Worm (Caenorhabditis elegans) whole organism, midembryonic: Measurements from ENCODE around the gene prde-1.

Experiments used
- T22C8.4 ChIP-seq: fragments of 200-800 bp; sonication (Bioruptor generic); IDR thresholded peaks from 2 replicates; pipeline ENCODE4 v1.3.6; 2022; ENCODE audit warnings: missing genetic modification characterization, missing compliant biosample characterization
- cog-1 ChIP-seq: sonication (generic microtip); optimal IDR thresholded peaks from 2 replicates; lab custom pipeline; 2016; ENCODE audit warnings: missing genetic modification characterization, missing compliant biosample characterization
- flt-1 ChIP-seq: fragments of 200-800 bp; sonication (Bioruptor generic); IDR thresholded peaks from 2 replicates; pipeline ENCODE4 v1.3.6; 2022; ENCODE audit warnings: missing genetic modification characterization, missing compliant biosample characterization
- klf-2 ChIP-seq: fragments of 200-800 bp; sonication (Bioruptor generic); conservative IDR thresholded peaks from 2 replicates; pipeline ENCODE4 v1.3.6; 2022; ENCODE audit warnings: missing genetic modification reagents, missing genetic modification characterization, missing compliant biosample characterization
- med-1 ChIP-seq: sonication (generic microtip); optimal IDR thresholded peaks from 2 replicates; lab custom pipeline; 2017; ENCODE audit warnings: missing genetic modification characterization, mild to moderate bottlenecking, missing compliant biosample characterization, antibody characterized with exemption, missing genetic modification reagents; ENCODE audit not compliant: insufficient read depth
- ref-1 ChIP-seq: fragments of 200-800 bp; sonication (Bioruptor generic); conservative IDR thresholded peaks from 2 replicates; pipeline ENCODE4 v1.3.6; 2022; ENCODE audit warnings: missing genetic modification reagents, missing genetic modification characterization, missing compliant biosample characterization
- tab-1 ChIP-seq: fragments of 200-800 bp; sonication (Bioruptor generic); IDR thresholded peaks from 2 replicates; pipeline ENCODE4 v1.3.6; 2022; ENCODE audit warnings: missing genetic modification characterization, missing compliant biosample characterization
- ztf-23 ChIP-seq: fragments of 200-800 bp; sonication (Bioruptor generic); IDR thresholded peaks from 2 replicates; pipeline ENCODE4 v1.3.6; 2022; ENCODE audit warnings: missing genetic modification reagents, missing genetic modification characterization, missing compliant biosample characterization
- ztf-29 ChIP-seq: fragments of 200-800 bp; sonication (Bioruptor generic); IDR thresholded peaks from 2 replicates; pipeline ENCODE4 v1.3.6; 2022; ENCODE audit warnings: missing genetic modification reagents, missing genetic modification characterization, missing compliant biosample characterization

The prde-1 gene

DNA sequence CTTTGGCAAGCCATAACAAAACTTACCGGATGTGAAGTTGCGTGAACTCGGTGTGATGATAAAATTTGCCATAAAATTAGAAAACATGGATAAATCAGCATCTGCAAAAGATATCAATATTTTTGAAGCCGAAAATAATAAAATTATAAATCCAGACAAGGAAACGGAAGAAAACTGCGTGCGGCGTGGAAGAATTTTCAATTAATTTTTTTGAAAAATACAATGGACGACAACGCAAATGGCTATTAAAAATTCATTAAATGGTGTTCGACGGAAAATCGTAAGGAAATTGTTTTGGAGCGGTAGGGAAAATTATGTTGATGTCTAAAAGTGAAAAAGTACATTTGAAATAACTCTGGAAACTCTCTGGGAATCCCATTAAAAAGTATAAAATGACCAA lies 21.0 kb downstream of the prde-1 start, which contains the start of gene acr-18:
Gene acr-18 (minus strand): TSS at position 101 of the 400 bp plus-strand sequence.
- TF ChIP-seq cog-1 (no peak), flt-1 (no peak), klf-2 (no peak), T22C8.4 (GFP tag; lab: Robert Waterston, UW) (no peak), med-1 (GFP tag; lab: Kevin White, UChicago) (no peak), ztf-29 (GFP tag; lab: Robert Waterston, UW) (no peak), ref-1 (GFP tag; lab: Robert Waterston, UW) (no peak)

- TF ChIP-seq cog-1 = no peak
- TF ChIP-seq T22C8.4 (GFP tag; lab: Robert Waterston, UW) = no peak
- no peak for TF ChIP-seq flt-1
- no peak for TF ChIP-seq ztf-29 (GFP tag; lab: Robert Waterston, UW)
- no peak for TF ChIP-seq ztf-23 (GFP tag; lab: Robert Waterston, UW)
- TF ChIP-seq ref-1 (GFP tag; lab: Robert Waterston, UW) = no peak
- no peak for TF ChIP-seq klf-2
- TF ChIP-seq med-1 (GFP tag; lab: Kevin White, UChicago) = no peak
- no peak for TF ChIP-seq tab-1 (GFP tag; lab: Robert Waterston, UW)
Measured at ce11 chrV:15559729-15560128, 21.7 kb downstream of the prde-1 start.

DNA sequence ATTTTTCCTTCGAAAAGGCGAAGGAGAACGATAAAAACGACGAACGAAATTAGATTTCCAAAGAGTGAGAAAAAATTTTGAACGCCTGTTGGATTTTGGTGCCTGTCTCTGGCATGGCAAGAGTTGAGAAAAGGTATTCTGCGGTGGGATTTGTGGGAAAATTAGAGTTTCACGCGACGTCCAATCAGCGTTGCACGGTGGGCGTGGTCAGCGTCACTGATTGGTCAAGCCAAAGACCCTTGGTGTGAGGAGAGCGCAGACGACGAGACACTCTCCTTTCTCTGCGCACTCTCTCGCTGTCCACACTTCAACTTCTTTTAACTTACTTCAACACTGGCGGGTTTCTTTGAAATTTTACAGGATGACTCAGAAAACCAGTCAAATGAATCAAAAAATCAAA lies 24.5 kb downstream of the prde-1 start:
- TF ChIP-seq ref-1 (GFP tag; lab: Robert Waterston, UW) (no peak), med-1 (GFP tag; lab: Kevin White, UChicago) (no peak), flt-1 (no peak), cog-1 (no peak), klf-2 (no peak)

DNA sequence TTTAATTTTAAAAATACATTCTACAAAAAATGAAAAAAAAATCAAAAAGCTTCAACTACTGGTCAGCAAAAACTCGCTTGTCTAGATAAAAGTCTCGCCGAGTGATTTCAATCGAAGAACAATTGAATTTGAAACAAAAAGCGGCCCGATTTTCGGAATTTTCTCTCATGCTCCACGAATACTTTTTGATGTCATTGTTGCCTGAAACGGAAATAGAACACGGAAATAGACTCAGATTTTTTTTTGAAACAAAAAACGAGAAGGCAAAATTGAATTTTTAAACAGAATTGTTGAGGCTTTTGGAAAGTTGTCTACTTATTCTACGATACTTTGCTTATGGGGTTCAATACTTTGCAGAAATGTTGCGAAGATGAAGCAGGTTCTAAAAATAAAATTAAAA lies 25.4 kb downstream of the prde-1 start:
- no peak for TF ChIP-seq tab-1 (GFP tag; lab: Robert Waterston, UW)
- TF ChIP-seq ref-1 (GFP tag; lab: Robert Waterston, UW) = no peak
- no peak for TF ChIP-seq klf-2
- TF ChIP-seq cog-1 = no peak
- no peak for TF ChIP-seq med-1 (GFP tag; lab: Kevin White, UChicago)
- no peak for TF ChIP-seq ztf-23 (GFP tag; lab: Robert Waterston, UW)
- no peak for TF ChIP-seq flt-1
- no peak for TF ChIP-seq T22C8.4 (GFP tag; lab: Robert Waterston, UW)
- no peak for TF ChIP-seq ztf-29 (GFP tag; lab: Robert Waterston, UW)

- TF ChIP-seq ztf-23 (GFP tag; lab: Robert Waterston, UW) = no peak
- TF ChIP-seq med-1 (GFP tag; lab: Kevin White, UChicago) = no peak
Measured at ce11 chrV:15563985-15564384, 25.9 kb downstream of the prde-1 start.

- TF ChIP-seq flt-1 (no peak), med-1 (GFP tag; lab: Kevin White, UChicago) (no peak), klf-2 (no peak), ref-1 (GFP tag; lab: Robert Waterston, UW) (no peak), tab-1 (GFP tag; lab: Robert Waterston, UW) (no peak), cog-1 (no peak), ztf-23 (GFP tag; lab: Robert Waterston, UW) (no peak), T22C8.4 (GFP tag; lab: Robert Waterston, UW) (no peak), ztf-29 (GFP tag; lab: Robert Waterston, UW) (no peak)
Measured at ce11 chrV:15566511-15567178, 28.6 kb downstream of the prde-1 start.

DNA sequence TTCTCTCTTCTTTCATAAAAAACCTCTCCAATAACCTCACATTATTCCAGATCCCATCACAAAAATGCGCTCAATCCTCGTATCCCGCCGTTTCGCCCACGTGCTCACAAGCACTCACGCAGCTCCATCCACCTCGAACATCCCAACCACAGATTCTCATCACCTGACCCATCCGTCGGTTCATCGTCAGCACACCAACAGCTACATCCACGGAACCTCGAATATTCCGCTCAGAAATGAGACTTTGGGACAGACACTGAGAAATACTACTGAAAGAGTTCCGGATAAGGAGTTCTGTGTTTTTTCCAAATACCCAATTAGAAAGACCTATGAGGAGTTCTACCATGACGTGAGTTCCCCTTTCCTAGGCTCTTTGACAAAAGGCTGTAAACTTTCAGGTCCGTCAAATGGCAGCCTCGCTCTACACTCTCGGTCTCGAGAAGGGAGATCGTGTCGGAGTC lies 29.3 kb downstream of the prde-1 start, which contains the start of gene acs-2:
Gene acs-2 (plus strand): TSS at position 51 of the 461 bp plus-strand sequence.
- TF ChIP-seq cog-1 = no peak
- no peak for TF ChIP-seq T22C8.4 (GFP tag; lab: Robert Waterston, UW)
- TF ChIP-seq flt-1 = no peak
- TF ChIP-seq tab-1 (GFP tag; lab: Robert Waterston, UW) = no peak
- TF ChIP-seq med-1 (GFP tag; lab: Kevin White, UChicago) = no peak
- no peak for TF ChIP-seq ref-1 (GFP tag; lab: Robert Waterston, UW)
- TF ChIP-seq ztf-23 (GFP tag; lab: Robert Waterston, UW) = no peak
- no peak for TF ChIP-seq ztf-29 (GFP tag; lab: Robert Waterston, UW)
- TF ChIP-seq klf-2 = no peak

- TF ChIP-seq klf-2 (no peak), T22C8.4 (GFP tag; lab: Robert Waterston, UW) (no peak), flt-1 (no peak), ztf-23 (GFP tag; lab: Robert Waterston, UW) (no peak), tab-1 (GFP tag; lab: Robert Waterston, UW) (no peak), ref-1 (GFP tag; lab: Robert Waterston, UW) (no peak), ztf-29 (GFP tag; lab: Robert Waterston, UW) (no peak), med-1 (GFP tag; lab: Kevin White, UChicago) (no peak), cog-1 (no peak)
Measured at ce11 chrV:15568381-15568780, 30.3 kb downstream of the prde-1 start.

DNA sequence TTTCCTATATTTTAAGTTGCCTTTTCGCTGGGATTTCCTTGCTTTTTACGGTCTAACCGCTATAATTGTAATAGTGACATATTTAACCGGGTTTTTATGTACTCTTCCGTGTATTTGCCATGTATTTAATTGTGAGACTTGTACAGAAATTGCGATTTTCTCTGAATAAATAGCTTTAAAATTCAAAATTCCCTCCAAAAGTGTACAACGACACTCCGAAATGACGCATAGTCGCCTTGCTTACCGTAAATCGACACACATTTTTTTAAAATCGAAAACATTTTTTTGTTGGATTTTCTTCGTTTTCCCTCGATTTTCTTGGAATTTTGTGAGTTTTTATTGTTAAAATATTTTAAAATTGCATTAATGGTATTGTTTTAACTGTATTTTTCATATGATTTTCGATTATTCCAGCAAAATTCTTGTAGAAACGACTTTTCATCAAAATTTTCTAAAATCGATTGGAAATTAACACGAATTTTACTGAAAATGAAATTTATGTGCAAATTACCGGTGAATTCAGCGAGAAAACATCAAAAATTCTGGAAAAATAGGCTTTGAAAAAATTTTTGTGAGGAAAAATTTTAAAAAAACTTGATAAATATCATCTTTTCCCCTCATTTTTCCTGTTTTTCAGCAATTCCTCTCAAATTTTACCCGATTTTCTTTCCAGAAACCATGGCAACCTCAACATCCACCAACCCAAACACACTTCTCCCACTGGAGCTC lies 31.8 kb downstream of the prde-1 start, which contains the start of gene lsm-5:
Gene lsm-5 (plus strand): TSS at position 679 of the 729 bp plus-strand sequence.
- TF ChIP-seq med-1 (GFP tag; lab: Kevin White, UChicago) (no peak), T22C8.4 (GFP tag; lab: Robert Waterston, UW) (no peak), ztf-29 (GFP tag; lab: Robert Waterston, UW) (no peak), ref-1 (GFP tag; lab: Robert Waterston, UW) (no peak), tab-1 (GFP tag; lab: Robert Waterston, UW) (no peak), flt-1 (no peak), cog-1 (no peak), klf-2 (no peak), ztf-23 (GFP tag; lab: Robert Waterston, UW) (no peak)
